Worm (Caenorhabditis elegans): ENCODE results near the gene Y1A5A.1.

Gene Y1A5A.1

ce11 chrIII:3964237-3964636 is 22.2 kb downstream of the Y1A5A.1 start, which contains the start of gene R10E9.2:
Gene R10E9.2 (minus strand): TSS chrIII:3964337.
- no peak for TF ChIP-seq unc-62 (GFP tag; optimal IDR thresholded peaks at IDR 0.05)

ce11 chrIII:3959987-3960386 is 26.5 kb downstream of the Y1A5A.1 start, which contains the start of gene R10E9.3:
Gene R10E9.3 (plus strand): TSS chrIII:3960221.
- no peak for TF ChIP-seq unc-62 (GFP tag; optimal IDR thresholded peaks at IDR 0.05)

- no peak for TF ChIP-seq unc-62 (GFP tag; optimal IDR thresholded peaks at IDR 0.05)
Measured at ce11 chrIII:3959206-3959605, 27.3 kb downstream of the Y1A5A.1 start.

- TF ChIP-seq unc-62 (GFP tag; optimal IDR thresholded peaks at IDR 0.05), result no peak
Measured at ce11 chrIII:3957850-3958249, 28.6 kb downstream of the Y1A5A.1 start.

ce11 chrIII:3957119-3957739 is 29.2 kb downstream of the Y1A5A.1 start:
- no peak for TF ChIP-seq unc-62 (GFP tag; optimal IDR thresholded peaks at IDR 0.05)

ce11 chrIII:3956293-3956692 is 30.2 kb downstream of the Y1A5A.1 start, which contains the start of gene F37A8.5:
Gene F37A8.5 (plus strand): TSS chrIII:3956624.
- no peak for TF ChIP-seq unc-62 (GFP tag; optimal IDR thresholded peaks at IDR 0.05)

- no peak for TF ChIP-seq unc-62 (GFP tag; optimal IDR thresholded peaks at IDR 0.05)
Measured at ce11 chrIII:3955674-3956073, 30.8 kb downstream of the Y1A5A.1 start.

ce11 chrIII:3954828-3955227 is 31.6 kb downstream of the Y1A5A.1 start:
- TF ChIP-seq unc-62 (GFP tag; optimal IDR thresholded peaks at IDR 0.05), result no peak

ce11 chrIII:3954220-3954619 is 32.2 kb downstream of the Y1A5A.1 start:
- TF ChIP-seq unc-62 (GFP tag; optimal IDR thresholded peaks at IDR 0.05), result no peak

- TF ChIP-seq unc-62 (GFP tag; optimal IDR thresholded peaks at IDR 0.05), result no peak
Measured at ce11 chrIII:3953235-3953634, 33.2 kb downstream of the Y1A5A.1 start.

- TF ChIP-seq unc-62 (GFP tag; optimal IDR thresholded peaks at IDR 0.05), result no peak
Measured at ce11 chrIII:3952058-3952457, 34.4 kb downstream of the Y1A5A.1 start.

ce11 chrIII:3935808-3936207 is 50.7 kb downstream of the Y1A5A.1 start, which contains the start of gene npl-10:
Gene npl-10 (minus strand): TSS chrIII:3935908.
- no peak for TF ChIP-seq unc-62 (GFP tag; optimal IDR thresholded peaks at IDR 0.05)
